Fruit fly (Drosophila melanogaster) whole organism, wandering third instar larva: ENCODE measurements around the gene m-cup.

Experiments
- Abd-B ChIP-seq: fragments of >200 bp; optimal IDR thresholded peaks from 2 replicates; lab custom pipeline; 2017; ENCODE audit warnings: missing biosample characterization, missing genetic modification characterization
- CG32264 ChIP-seq: fragments of 200-800 bp; sonication (Bioruptor generic); optimal IDR thresholded peaks from 2 replicates; lab custom pipeline; 2016; ENCODE audit warnings: missing biosample characterization, missing genetic modification characterization
- CG9705 ChIP-seq: fragments of 200-800 bp; sonication (Bioruptor generic); optimal IDR thresholded peaks from 2 replicates; lab custom pipeline; 2018; ENCODE audit warnings: missing biosample characterization, mild to moderate bottlenecking, missing genetic modification characterization
- CrebA ChIP-seq: fragments of 200-800 bp; sonication (Bioruptor generic); optimal IDR thresholded peaks from 2 replicates; lab custom pipeline; 2016; ENCODE audit warnings: missing biosample characterization, mild to moderate bottlenecking, missing genetic modification characterization, borderline replicate concordance
- Dfd ChIP-seq: fragments of >200 bp; optimal IDR thresholded peaks from 2 replicates; lab custom pipeline; 2017; ENCODE audit warnings: missing biosample characterization, missing genetic modification characterization
- Dif ChIP-seq: fragments of 200-275, 200-300 bp; sonication (Bioruptor generic); optimal IDR thresholded peaks from 2 replicates; lab custom pipeline; 2018; ENCODE audit warnings: missing biosample characterization, missing genetic modification characterization; ENCODE audit not compliant: partially characterized antibody
- HLH106 ChIP-seq: fragments of 200-800 bp; optimal IDR thresholded peaks from 3 replicates; lab custom pipeline; 2019; ENCODE audit warnings: missing biosample characterization, mild to moderate bottlenecking, missing genetic modification characterization, moderate library complexity
- Hnf4 ChIP-seq: fragments of 200-800 bp; sonication (Bioruptor generic); optimal IDR thresholded peaks from 2 replicates; lab custom pipeline; 2016; ENCODE audit warnings: missing biosample characterization, mild to moderate bottlenecking, missing genetic modification characterization
- Hr83 ChIP-seq: fragments of 200-300 bp; sonication (Bioruptor generic); optimal IDR thresholded peaks from 2 replicates; lab custom pipeline; 2016; ENCODE audit warnings: missing biosample characterization, mild to moderate bottlenecking, missing genetic modification characterization, moderate library complexity; ENCODE audit not compliant: poor library complexity, severe bottlenecking
- Jra ChIP-seq: sonication (Bioruptor generic); optimal IDR thresholded peaks from 2 replicates; lab custom pipeline; 2016; ENCODE audit warnings: missing biosample characterization, missing genetic modification characterization
- Mio ChIP-seq: sonication (Bioruptor generic); optimal IDR thresholded peaks from 2 replicates; lab custom pipeline; 2016; ENCODE audit warnings: missing biosample characterization, missing genetic modification characterization
- N ChIP-seq: fragments of >200 bp; optimal IDR thresholded peaks from 2 replicates; lab custom pipeline; 2018; ENCODE audit warnings: missing biosample characterization, missing external identifiers, missing genetic modification characterization
- OdsH ChIP-seq: fragments of 200-800 bp; sonication (Bioruptor generic); optimal IDR thresholded peaks from 2 replicates; lab custom pipeline; 2016; ENCODE audit warnings: missing biosample characterization, mild to moderate bottlenecking, missing genetic modification characterization
- Rel ChIP-seq, 2 experiments: fragments of 200-800 bp; sonication (Bioruptor generic) in 1 of 2; optimal IDR thresholded peaks; 2 replicates in 1 of 2; 3 replicates in 1 of 2; lab custom pipeline; 2016 to 2019; ENCODE audit warnings: mild to moderate bottlenecking in 2 of 2, missing biosample characterization in 2 of 2, missing genetic modification characterization in 2 of 2, moderate library complexity in 1 of 2
- Vsx2 ChIP-seq: fragments of 200-300, 225-300 bp; sonication (Bioruptor generic); optimal IDR thresholded peaks from 2 replicates; lab custom pipeline; 2018; ENCODE audit warnings: missing biosample characterization, missing genetic modification characterization; ENCODE audit not compliant: partially characterized antibody
- br ChIP-seq: fragments of 200-800 bp; sonication (Bioruptor generic); optimal IDR thresholded peaks from 2 replicates; lab custom pipeline; 2016; ENCODE audit warnings: missing biosample characterization, missing genetic modification characterization
- brk ChIP-seq: fragments of 200-800 bp; sonication (Bioruptor generic); optimal IDR thresholded peaks from 2 replicates; lab custom pipeline; 2016; ENCODE audit warnings: missing biosample characterization, mild to moderate bottlenecking, missing genetic modification characterization
- dl ChIP-seq, 2 experiments: fragments of 175-275, 200-275 bp in 1 of 2; fragments of 200-275 bp in 1 of 2; sonication (Bioruptor generic); optimal IDR thresholded peaks; lab custom pipeline; 2018; ENCODE audit warnings: mild to moderate bottlenecking in 2 of 2, missing biosample characterization in 2 of 2, missing genetic modification characterization in 2 of 2, moderate library complexity in 2 of 2; ENCODE audit not compliant: partially characterized antibody in 2 of 2, insufficient read depth in 1 of 2
- dmrt93B ChIP-seq: fragments of 200-800 bp; sonication (Bioruptor generic); optimal IDR thresholded peaks from 2 replicates; lab custom pipeline; 2018; ENCODE audit warnings: missing biosample characterization, mild to moderate bottlenecking, missing genetic modification characterization
- dsf ChIP-seq: sonication (Bioruptor generic); optimal IDR thresholded peaks from 2 replicates; lab custom pipeline; 2016; ENCODE audit warnings: missing biosample characterization, missing genetic modification characterization, borderline replicate concordance
- ey ChIP-seq: fragments of 200-800 bp; sonication (Bioruptor generic); optimal IDR thresholded peaks from 2 replicates; lab custom pipeline; 2016; ENCODE audit warnings: missing biosample characterization, missing genetic modification characterization
- foxo ChIP-seq, 2 experiments: fragments of 200-800 bp; sonication (Bioruptor generic); optimal IDR thresholded peaks; 2 replicates in 1 of 2; 3 replicates in 1 of 2; lab custom pipeline; 2016 to 2017; ENCODE audit warnings: missing biosample characterization in 2 of 2, missing genetic modification characterization in 2 of 2
- fru ChIP-seq: fragments of 200-800 bp; sonication (Bioruptor generic); optimal IDR thresholded peaks from 3 replicates; lab custom pipeline; 2016; ENCODE audit warnings: missing biosample characterization, mild to moderate bottlenecking, missing genetic modification characterization
- h ChIP-seq: fragments of 200-800 bp; sonication (Bioruptor generic); optimal IDR thresholded peaks from 3 replicates; lab custom pipeline; 2016; ENCODE audit warnings: missing biosample characterization, mild to moderate bottlenecking, missing genetic modification characterization
- jim ChIP-seq: fragments of 175-275, 200-325 bp; sonication (Bioruptor generic); optimal IDR thresholded peaks from 2 replicates; lab custom pipeline; 2016; ENCODE audit warnings: missing biosample characterization, mild to moderate bottlenecking, missing genetic modification characterization
- lola ChIP-seq: fragments of >200 bp; optimal IDR thresholded peaks from 2 replicates; lab custom pipeline; 2017; ENCODE audit warnings: missing biosample characterization, missing genetic modification characterization
- pan ChIP-seq: fragments of >200 bp; optimal IDR thresholded peaks from 2 replicates; lab custom pipeline; 2017
- rgr ChIP-seq: fragments of 200-800 bp; sonication (Bioruptor generic); optimal IDR thresholded peaks from 3 replicates; lab custom pipeline; 2016; ENCODE audit warnings: missing biosample characterization, mild to moderate bottlenecking, missing genetic modification characterization
- sage ChIP-seq: fragments of 200-800 bp; sonication (Bioruptor generic); optimal IDR thresholded peaks from 2 replicates; lab custom pipeline; 2016; ENCODE audit warnings: missing biosample characterization, mild to moderate bottlenecking, missing genetic modification characterization
- sv ChIP-seq: fragments of 200-800 bp; sonication (Bioruptor generic); optimal IDR thresholded peaks from 3 replicates; lab custom pipeline; 2016; ENCODE audit warnings: missing biosample characterization, missing genetic modification characterization
- tai ChIP-seq: sonication (Bioruptor generic); optimal IDR thresholded peaks from 2 replicates; lab custom pipeline; 2016; ENCODE audit warnings: missing biosample characterization, missing genetic modification characterization
- usp ChIP-seq: fragments of >200 bp; optimal IDR thresholded peaks from 2 replicates; lab custom pipeline; 2017; ENCODE audit warnings: missing biosample characterization, missing genetic modification characterization
- woc ChIP-seq: sonication (Bioruptor generic); optimal IDR thresholded peaks from 2 replicates; lab custom pipeline; 2016; ENCODE audit warnings: missing biosample characterization, mild to moderate bottlenecking, missing genetic modification characterization

m-cup gene

DNA sequence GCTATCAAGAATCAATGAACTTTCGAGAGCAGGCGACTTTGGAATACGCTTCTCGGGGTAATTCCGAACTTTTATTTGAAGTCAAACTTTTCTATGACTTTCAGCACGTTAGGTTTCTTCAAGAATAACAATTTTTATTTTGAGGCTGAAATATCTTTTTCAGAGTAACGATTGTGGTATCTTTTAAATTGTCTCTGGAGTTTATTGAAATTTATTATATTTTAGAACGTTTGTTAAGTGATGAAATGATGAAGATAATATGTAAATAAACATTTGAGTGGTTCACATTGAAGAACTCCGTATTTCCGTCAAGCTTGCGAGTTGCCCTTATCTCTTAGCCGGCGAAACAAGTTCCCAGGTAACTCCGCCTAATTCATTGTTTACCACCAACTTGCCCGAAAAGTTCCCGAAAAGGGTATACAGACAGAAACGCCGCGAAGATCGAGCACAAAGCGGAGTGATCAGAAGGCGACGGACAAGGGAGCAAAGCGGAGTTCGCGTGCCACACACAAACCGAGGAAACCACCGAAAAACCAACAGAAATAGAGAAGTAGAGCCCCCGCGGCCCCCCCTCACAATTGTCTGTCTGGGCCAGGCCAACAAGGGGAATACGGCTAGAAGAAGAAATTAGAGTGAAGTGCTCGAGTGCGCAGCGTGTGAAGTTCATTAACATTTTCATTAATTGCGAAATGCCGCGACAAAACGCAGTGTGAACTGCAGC is 31.4 kb downstream of the m-cup start (continued):
- TF ChIP-seq OdsH (peak; percentile 71), usp (GFP tag; lab: Kevin White, UChicago) (no peak), Dif (GFP tag; lab: Kevin White, UChicago) (no peak), CrebA (GFP tag; lab: Kevin White, UChicago) (no peak), N (no peak), ey (GFP tag; lab: Kevin White, UChicago) (peak; percentile 65), HLH106 (tag; lab: Kevin White, UChicago) (peak; percentile 77), lola (GFP tag; lab: Kevin White, UChicago) (no peak), Rel (GFP tag; optimal IDR thresholded peaks at IDR 0.05; lab: Kevin White, UChicago) (no peak), Rel (tag; optimal IDR thresholded peaks at IDR 0.05; lab: Kevin White, UChicago) (peak; percentile 2), CG9705 (GFP tag; lab: Kevin White, UChicago) (no peak), foxo (GFP tag; optimal IDR thresholded peaks at IDR 0.05; lab: Kevin White, UChicago) (peak in 1 of 2 experiments; percentile 57), sv (GFP tag; lab: Kevin White, UChicago) (no peak), jim (GFP tag; lab: Kevin White, UChicago) (no peak), Mio (GFP tag; lab: Kevin White, UChicago) (no peak), sage (peak; percentile 8)

DNA sequence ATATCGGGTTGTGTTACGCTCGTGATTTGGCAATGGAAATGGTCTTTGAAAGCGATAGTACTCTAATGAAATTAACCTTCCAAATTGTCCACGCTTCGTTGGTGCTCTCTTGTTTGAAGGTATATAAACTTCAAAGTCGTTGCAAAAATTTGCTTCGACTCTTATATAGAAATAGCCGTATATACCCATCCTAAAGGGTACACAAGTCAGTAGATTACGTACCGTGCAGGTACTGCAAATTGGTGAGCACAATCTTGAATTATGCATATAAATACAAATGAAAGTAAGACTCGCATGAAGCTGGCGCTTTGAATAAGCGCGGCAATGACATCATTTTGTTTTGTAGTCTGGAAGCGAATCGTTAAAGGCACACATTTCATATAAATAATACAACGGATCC is 33.0 kb downstream of the m-cup start:
- TF ChIP-seq br (GFP tag; lab: Kevin White, UChicago) (peak; percentile 68), rgr (GFP tag; lab: Kevin White, UChicago) (peak; percentile 26), OdsH (peak; percentile 28), foxo (GFP tag; optimal IDR thresholded peaks at IDR 0.05; lab: Kevin White, UChicago) (peak in 1 of 2 experiments; percentile 68), brk (no peak), h (peak; percentile 22), dsf (GFP tag; lab: Kevin White, UChicago) (no peak), Abd-B (no peak), Jra (GFP tag; lab: Kevin White, UChicago) (no peak), CrebA (GFP tag; lab: Kevin White, UChicago) (no peak), N (no peak), dl (GFP tag; optimal IDR thresholded peaks at IDR 0.05; lab: Kevin White, UChicago; ENCODE audit: insufficient read depth in 1 of 2, partially characterized antibody in 2 of 2) (no peak), woc (GFP tag; lab: Kevin White, UChicago) (peak; percentile 8), Hnf4 (GFP tag; lab: Kevin White, UChicago) (peak; percentile 17), fru (GFP tag; lab: Kevin White, UChicago) (peak; percentile 58), Rel (GFP tag; optimal IDR thresholded peaks at IDR 0.05; lab: Kevin White, UChicago) (no peak), Rel (tag; optimal IDR thresholded peaks at IDR 0.05; lab: Kevin White, UChicago) (no peak), Hr83 (peak; percentile 47), tai (GFP tag; lab: Kevin White, UChicago) (peak; percentile 2), ey (GFP tag; lab: Kevin White, UChicago) (peak; percentile 62), HLH106 (tag; lab: Kevin White, UChicago) (peak; percentile 14), Dfd (GFP tag; lab: Kevin White, UChicago) (no peak), dmrt93B (GFP tag; lab: Kevin White, UChicago) (peak; percentile 17)
- TF ChIP-seq, all 38 proteins: peak for 13

dm6 chr3R:17115668-17116067 is 33.5 kb downstream of the m-cup start:
- no peak for TF ChIP-seq Dif (GFP tag; lab: Kevin White, UChicago)
- no peak for TF ChIP-seq sv (GFP tag; lab: Kevin White, UChicago)
- TF ChIP-seq sage = peak; percentile 42
- TF ChIP-seq dl (GFP tag; optimal IDR thresholded peaks at IDR 0.05; lab: Kevin White, UChicago; ENCODE audit: insufficient read depth in 1 of 2, partially characterized antibody in 2 of 2) = no peak
- TF ChIP-seq tai (GFP tag; lab: Kevin White, UChicago) = no peak
- TF ChIP-seq CG9705 (GFP tag; lab: Kevin White, UChicago) = no peak
- no peak for TF ChIP-seq Dfd (GFP tag; lab: Kevin White, UChicago)
- TF ChIP-seq OdsH = no peak
- peak; percentile 40 for TF ChIP-seq h
- TF ChIP-seq woc (GFP tag; lab: Kevin White, UChicago) = no peak
- no peak for TF ChIP-seq usp (GFP tag; lab: Kevin White, UChicago)
- TF ChIP-seq Abd-B = no peak
- no peak for TF ChIP-seq dmrt93B (GFP tag; lab: Kevin White, UChicago)
- no peak for TF ChIP-seq rgr (GFP tag; lab: Kevin White, UChicago)
- no peak for TF ChIP-seq br (GFP tag; lab: Kevin White, UChicago)
- no peak for TF ChIP-seq CG32264 (GFP tag; lab: Kevin White, UChicago)
- TF ChIP-seq Mio (GFP tag; lab: Kevin White, UChicago) = no peak
- no peak for TF ChIP-seq pan (lab: Kevin White, UChicago)
- no peak for TF ChIP-seq Vsx2 (GFP tag; lab: Kevin White, UChicago)
- TF ChIP-seq Rel (GFP tag; optimal IDR thresholded peaks at IDR 0.05; lab: Kevin White, UChicago) = no peak
- no peak for TF ChIP-seq Rel (tag; optimal IDR thresholded peaks at IDR 0.05; lab: Kevin White, UChicago)
- TF ChIP-seq Hr83 = peak; percentile 61
- TF ChIP-seq brk = peak; percentile 24
- no peak for TF ChIP-seq jim (GFP tag; lab: Kevin White, UChicago)
- peak; percentile 3 for TF ChIP-seq Hnf4 (GFP tag; lab: Kevin White, UChicago)
- no peak for TF ChIP-seq fru (GFP tag; lab: Kevin White, UChicago)
- TF ChIP-seq foxo (GFP tag; optimal IDR thresholded peaks at IDR 0.05; lab: Kevin White, UChicago) = no peak
- TF ChIP-seq, all 38 proteins: peak for 5
